Fruit fly (Drosophila melanogaster): ENCODE measurements around the gene CG42637.

Gene CG42637

DNA sequence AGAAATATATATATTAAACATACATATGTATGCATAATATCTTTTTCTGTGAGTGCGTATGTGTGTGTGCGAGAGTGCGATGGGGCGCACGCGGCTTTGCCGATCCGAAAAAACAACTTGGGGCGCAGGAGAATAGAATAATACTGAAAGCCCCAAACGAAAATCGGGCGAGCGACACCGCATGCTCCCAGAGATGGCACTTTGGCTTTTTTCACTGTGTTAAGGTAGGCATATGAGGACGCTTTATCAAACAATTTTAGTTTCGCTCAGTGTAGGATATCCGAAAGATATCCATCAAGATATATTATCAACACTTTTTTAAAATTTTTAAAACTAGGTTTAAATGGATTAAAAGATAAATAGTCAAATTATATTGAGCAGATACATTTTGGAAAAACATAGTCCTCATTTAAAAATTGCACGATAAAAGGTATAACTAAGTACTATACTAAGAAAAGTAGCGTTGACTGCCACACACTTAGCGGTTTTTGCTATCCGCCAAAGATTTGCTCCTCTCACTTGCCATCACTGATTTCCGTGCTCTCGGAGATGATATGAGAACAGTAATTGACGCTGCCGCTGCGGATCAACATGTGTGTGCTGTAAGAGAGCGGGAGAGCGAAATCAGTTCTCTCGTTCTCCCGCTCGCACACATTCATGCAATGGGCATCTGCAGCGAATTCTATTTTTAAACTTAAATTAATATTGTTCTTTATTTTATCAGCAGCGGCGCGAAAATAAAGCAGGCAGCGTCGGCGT, 2.3 kb downstream of the CG42637 start (continued):
- TF ChIP-seq nerfin-1 (tag; optimal IDR thresholded peaks at IDR 0.05) (peak; percentile 7), fru (optimal IDR thresholded peaks at IDR 0.05) (no peak), CG8924 (tag; optimal IDR thresholded peaks at IDR 0.05) (peak; percentile 68), CG31224 (GFP tag; IDR thresholded peaks at IDR 0.05) (peak; percentile 59; the same call in 1 of the 2 replicates), CG8388 (GFP tag; optimal IDR thresholded peaks at IDR 0.05) (peak; percentile 47), row (GFP tag; IDR thresholded peaks at IDR 0.05) (peak; percentile 95), Pdp1 (GFP tag; optimal IDR thresholded peaks at IDR 0.05) (peak; percentile 39 to 78), CG1529 (GFP tag; optimal IDR thresholded peaks at IDR 0.05) (no peak), MESR4 (GFP tag; optimal IDR thresholded peaks at IDR 0.05) (no peak), tx (GFP tag; optimal IDR thresholded peaks at IDR 0.05) (peak; percentile 19), CG4360 (GFP tag; IDR thresholded peaks at IDR 0.05) (0 out of 2 replicates have a peak, but pooled peaks have one; percentile 22), unpg (GFP tag; optimal IDR thresholded peaks at IDR 0.05) (peak; percentile 28), CG8089 (GFP tag; optimal IDR thresholded peaks at IDR 0.05) (no peak), CG6683 (GFP tag; optimal IDR thresholded peaks at IDR 0.05) (peak; percentile 18), CG14710 (tag; optimal IDR thresholded peaks at IDR 0.05) (peak; percentile 62), al (GFP tag; IDR thresholded peaks at IDR 0.05) (peak; percentile 10; the same call in 1 of the 2 replicates), nau (GFP tag; optimal IDR thresholded peaks at IDR 0.05) (peak; percentile 3), Chrac-16 (GFP tag; optimal IDR thresholded peaks at IDR 0.05) (peak; percentile 72), ind (GFP tag; optimal IDR thresholded peaks at IDR 0.05) (peak; percentile 70), CG31441 (GFP tag; IDR thresholded peaks at IDR 0.05) (peak; percentile 54; the same call in 1 of the 2 replicates), gcm2 (GFP tag; optimal IDR thresholded peaks at IDR 0.05) (peak; percentile 53), CG3407 (GFP tag; optimal IDR thresholded peaks at IDR 0.05) (peak; percentile 38), CG10147 (GFP tag; optimal IDR thresholded peaks at IDR 0.05) (peak; percentile 71), vfl (GFP tag; optimal IDR thresholded peaks at IDR 0.05) (peak; percentile 46), CG34376 (GFP tag; optimal IDR thresholded peaks at IDR 0.05) (peak; percentile 29), Mad (GFP tag; optimal IDR thresholded peaks at IDR 0.05) (peak; percentile 66), CG16863 (GFP tag; optimal IDR thresholded peaks at IDR 0.05) (peak; percentile 6), Mes4 (GFP tag; optimal IDR thresholded peaks at IDR 0.05) (peak; percentile 4), run (tag; optimal IDR thresholded peaks at IDR 0.05) (no peak), CG33557 (GFP tag; optimal IDR thresholded peaks at IDR 0.05) (peak; percentile 58), Fer1 (GFP tag; optimal IDR thresholded peaks at IDR 0.05) (peak; percentile 49), chinmo (GFP tag; IDR thresholded peaks at IDR 0.05; ENCODE audit: partially characterized antibody) (peak; percentile 80; the same call in 1 of the 4 replicates), CG5245 (GFP tag; optimal IDR thresholded peaks at IDR 0.05) (peak; percentile 42), Dbx (GFP tag; IDR thresholded peaks at IDR 0.05) (peak; percentile 71), CrebB (tag; optimal IDR thresholded peaks at IDR 0.05) (no peak), dmrt99B (tag; optimal IDR thresholded peaks at IDR 0.05) (peak; percentile 67), CG32767 (GFP tag; IDR thresholded peaks at IDR 0.05) (0 out of 2 replicates have a peak, but pooled peaks have one; percentile 24), sens (GFP tag) (peak; percentile 90), CG3838 (GFP tag; optimal IDR thresholded peaks at IDR 0.05) (peak; percentile 19), CG13424 (tag; optimal IDR thresholded peaks at IDR 0.05) (peak; percentile 68), CG1602 (GFP tag; optimal IDR thresholded peaks at IDR 0.05) (peak; percentile 46), CG6654 (GFP tag; optimal IDR thresholded peaks at IDR 0.05) (peak; percentile 30), ci (GFP tag; IDR thresholded peaks at IDR 0.05) (peak; percentile 56; the same call in 1 of the 3 replicates), CG2712 (tag; optimal IDR thresholded peaks at IDR 0.05) (peak; percentile 75), CG2129 (GFP tag; IDR thresholded peaks at IDR 0.05; ENCODE audit: partially characterized antibody) (no peak), en (GFP tag; optimal IDR thresholded peaks at IDR 0.05) (peak; percentile 19), CG2678 (tag; optimal IDR thresholded peaks at IDR 0.05) (peak; percentile 77), Vsx1 (GFP tag; optimal IDR thresholded peaks at IDR 0.05) (no peak), gcm (GFP tag; optimal IDR thresholded peaks at IDR 0.05) (no peak)
